Fruit fly (Drosophila melanogaster) whole organism, pupa: ENCODE results near the gene unc80.

Source experiments
- CG10348 ChIP-seq: fragments of 200-800 bp; sonication (Bioruptor generic); IDR thresholded peaks from 2 replicates; pipeline ENCODE4 v1.3.6; 2022; ENCODE audit warnings: missing biosample characterization, missing genetic modification characterization
- CG12605 ChIP-seq: fragments of 200-800 bp; sonication (Bioruptor generic); IDR thresholded peaks from 2 replicates; pipeline ENCODE4 v1.3.6; 2022; ENCODE audit warnings: missing biosample characterization, missing genetic modification characterization
- CG13204 ChIP-seq: fragments of 200-800 bp; sonication (Bioruptor generic); optimal IDR thresholded peaks from 2 replicates; lab custom pipeline; 2018; ENCODE audit warnings: missing biosample characterization, mild to moderate bottlenecking, missing genetic modification characterization, moderate library complexity
- CG15710 ChIP-seq: fragments of 200-800 bp; sonication (Bioruptor generic); optimal IDR thresholded peaks from 2 replicates; lab custom pipeline; 2018; ENCODE audit warnings: missing biosample characterization, mild to moderate bottlenecking, missing genetic modification characterization, moderate library complexity
- CG17806 ChIP-seq: fragments of 200-800 bp; sonication (Bioruptor generic); optimal IDR thresholded peaks from 2 replicates; lab custom pipeline; 2018; ENCODE audit warnings: missing biosample characterization, mild to moderate bottlenecking, missing genetic modification characterization, moderate library complexity
- CG34367 ChIP-seq: fragments of 200-800 bp; sonication (Bioruptor generic); optimal IDR thresholded peaks from 2 replicates; lab custom pipeline; 2018; ENCODE audit warnings: missing biosample characterization, mild to moderate bottlenecking, missing genetic modification characterization
- CG8301 ChIP-seq: fragments of 200-800 bp; sonication (Bioruptor generic); optimal IDR thresholded peaks from 2 replicates; lab custom pipeline; 2018; ENCODE audit warnings: missing biosample characterization, mild to moderate bottlenecking, missing genetic modification characterization
- EcR ChIP-seq: fragments of 200-800 bp; sonication (Bioruptor generic); optimal IDR thresholded peaks from 3 replicates; lab custom pipeline; 2019; ENCODE audit warnings: missing biosample characterization, missing genetic modification characterization, mild to moderate bottlenecking, moderate library complexity, missing genetic modification reagents
- Ets98B ChIP-seq: fragments of 200-800 bp; sonication (Bioruptor generic); IDR thresholded peaks from 2 replicates; pipeline ENCODE4 v1.3.6; 2022; ENCODE audit warnings: missing biosample characterization, missing genetic modification characterization
- Pif1A ChIP-seq: fragments of 200-800 bp; sonication (Bioruptor generic); optimal IDR thresholded peaks from 3 replicates; lab custom pipeline; 2016; ENCODE audit warnings: missing biosample characterization, missing genetic modification characterization
- Snoo ChIP-seq: fragments of 200-800 bp; sonication (Bioruptor generic); optimal IDR thresholded peaks from 3 replicates; lab custom pipeline; 2017; ENCODE audit warnings: missing biosample characterization, mild to moderate bottlenecking, missing genetic modification characterization, inconsistent platforms
- rn ChIP-seq: fragments of 200-800 bp; sonication (Bioruptor generic); IDR thresholded peaks from 2 replicates; pipeline ENCODE4 v1.3.6; 2022; ENCODE audit warnings: missing biosample characterization, missing genetic modification characterization

DNA sequence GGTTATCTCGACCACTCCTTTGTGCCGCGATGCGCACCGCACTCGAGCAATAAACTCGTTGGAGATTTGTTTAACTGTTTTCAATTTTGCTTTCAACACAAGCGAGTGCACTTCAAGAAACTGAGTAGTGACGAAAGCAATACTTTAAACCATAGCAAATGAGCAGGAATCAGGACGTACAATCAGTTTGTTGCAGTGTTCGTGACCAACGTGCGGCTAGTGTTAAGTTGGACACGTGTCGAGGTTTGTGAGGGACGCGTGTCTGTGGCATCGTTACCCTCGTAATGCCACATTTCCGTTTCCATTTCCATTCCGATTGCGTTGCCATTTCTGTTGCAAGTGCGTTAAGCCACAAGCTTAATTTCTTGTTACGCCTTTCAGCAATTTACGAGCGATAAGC is 45.7 kb upstream of the unc80 start:
- TF ChIP-seq CG15710 (tag; lab: Kevin White, UChicago) (no peak), rn (GFP tag; lab: Robert Waterston, UW) (no peak), CG10348 (GFP tag; lab: Robert Waterston, UW) (no peak), CG8301 (tag; lab: Kevin White, UChicago) (no peak), Snoo (tag; lab: Kevin White, UChicago) (no peak), EcR (GFP tag; lab: Kevin White, UChicago) (no peak), CG13204 (GFP tag; lab: Kevin White, UChicago) (no peak), CG34367 (tag; lab: Kevin White, UChicago) (no peak), CG12605 (GFP tag; lab: Robert Waterston, UW) (no peak), CG17806 (tag; lab: Kevin White, UChicago) (no peak), Pif1A (GFP tag; lab: Kevin White, UChicago) (no peak), Ets98B (no peak)
